Fruit fly (Drosophila melanogaster) whole organism, prepupa: ENCODE measurements around the gene CG16700.
A peak's percentile ranks its signal among the peaks of the same experiment; 100 is the strongest.

ENCODE experiments used
- CG10631 ChIP-seq: fragments of 200-800 bp; sonication (Bioruptor generic); optimal IDR thresholded peaks from 2 replicates; lab custom pipeline; 2016; ENCODE audit warnings: missing biosample characterization, missing genetic modification characterization
- CG11762 ChIP-seq: fragments of 200-800 bp; sonication (Bioruptor generic); optimal IDR thresholded peaks from 3 replicates; lab custom pipeline; 2016; ENCODE audit warnings: missing biosample characterization, missing genetic modification characterization; ENCODE audit not compliant: insufficient read depth
- CG11902 ChIP-seq: fragments of 200-800 bp; sonication (Bioruptor generic); optimal IDR thresholded peaks from 3 replicates; lab custom pipeline; 2016; ENCODE audit warnings: missing biosample characterization, missing genetic modification characterization
- CG15336 ChIP-seq: fragments of 200-800 bp; sonication (Bioruptor generic); IDR thresholded peaks from 2 replicates; pipeline ENCODE4 v1.3.6; 2022; ENCODE audit warnings: missing biosample characterization, missing genetic modification characterization
- CG6808 ChIP-seq: fragments of 200-800 bp; sonication (Bioruptor generic); optimal IDR thresholded peaks from 3 replicates; lab custom pipeline; 2017; ENCODE audit warnings: missing biosample characterization, missing genetic modification characterization, mild to moderate bottlenecking, moderate library complexity, missing genetic modification reagents
- CG6854 ChIP-seq: fragments of 200-800 bp; sonication (Bioruptor generic); optimal IDR thresholded peaks from 2 replicates; lab custom pipeline; 2017; ENCODE audit warnings: missing biosample characterization, mild to moderate bottlenecking, missing genetic modification characterization
- CG7368 ChIP-seq: fragments of 200-800 bp; sonication (Bioruptor generic); optimal IDR thresholded peaks from 3 replicates; lab custom pipeline; 2016; ENCODE audit warnings: missing biosample characterization, missing genetic modification characterization
- CG8119 ChIP-seq: fragments of 200-800 bp; sonication (Bioruptor generic); IDR thresholded peaks from 3 replicates; pipeline ENCODE4 v1.3.6; 2022; ENCODE audit warnings: missing biosample characterization, missing genetic modification characterization
- CG9139 ChIP-seq: fragments of 200-800 bp; sonication (Bioruptor generic); optimal IDR thresholded peaks from 3 replicates; lab custom pipeline; 2017; ENCODE audit warnings: missing biosample characterization, mild to moderate bottlenecking, missing genetic modification characterization
- Eip75B ChIP-seq: fragments of 200-800 bp; sonication (Bioruptor generic); optimal IDR thresholded peaks from 3 replicates; lab custom pipeline; 2016; ENCODE audit warnings: missing biosample characterization, missing genetic modification characterization
- Eip78C ChIP-seq: fragments of 200-800 bp; sonication (Bioruptor generic); peaks from one replicate; lab custom pipeline; 2016; ENCODE audit warnings: missing biosample characterization, missing genetic modification characterization
- Eip93F ChIP-seq: fragments of 200-800 bp; sonication (Bioruptor generic); optimal IDR thresholded peaks from 2 replicates; lab custom pipeline; 2016; ENCODE audit warnings: missing biosample characterization, mild to moderate bottlenecking, missing genetic modification characterization
- Ets21C ChIP-seq: fragments of 200-800 bp; sonication (Bioruptor generic); optimal IDR thresholded peaks from 3 replicates; lab custom pipeline; 2016; ENCODE audit warnings: missing biosample characterization, missing genetic modification characterization
- Hr39 ChIP-seq: fragments of 200-800 bp; sonication (Bioruptor generic); optimal IDR thresholded peaks from 2 replicates; lab custom pipeline; 2016; ENCODE audit warnings: missing biosample characterization, missing genetic modification characterization
- Hr4 ChIP-seq: fragments of 200-800 bp; sonication (Bioruptor generic); optimal IDR thresholded peaks from 3 replicates; lab custom pipeline; 2016; ENCODE audit warnings: missing biosample characterization, missing genetic modification characterization
- OdsH ChIP-seq: fragments of 200-800 bp; sonication (Bioruptor generic); optimal IDR thresholded peaks from 3 replicates; lab custom pipeline; 2016; ENCODE audit warnings: missing biosample characterization, missing genetic modification characterization
- Sox102F ChIP-seq: fragments of 200-800 bp; sonication (Bioruptor generic); optimal IDR thresholded peaks from 2 replicates; lab custom pipeline; 2016; ENCODE audit warnings: missing biosample characterization, mild to moderate bottlenecking, missing genetic modification characterization
- Sox14 ChIP-seq: fragments of 200-800 bp; sonication (Bioruptor generic); optimal IDR thresholded peaks from 3 replicates; lab custom pipeline; 2016; ENCODE audit warnings: missing biosample characterization, missing genetic modification characterization
- Sox15 ChIP-seq: fragments of 200-800 bp; sonication (Bioruptor generic); optimal IDR thresholded peaks from 3 replicates; lab custom pipeline; 2016; ENCODE audit warnings: missing biosample characterization, missing genetic modification characterization
- achi ChIP-seq: fragments of 200-800 bp; sonication (Bioruptor generic); optimal IDR thresholded peaks from 3 replicates; lab custom pipeline; 2016; ENCODE audit warnings: missing biosample characterization, missing genetic modification characterization
- cyc ChIP-seq: fragments of 200-800 bp; sonication (Bioruptor generic); optimal IDR thresholded peaks from 3 replicates; lab custom pipeline; 2016; ENCODE audit warnings: missing biosample characterization, missing genetic modification characterization
- dsx ChIP-seq: fragments of 200-800 bp; optimal IDR thresholded peaks from 3 replicates; lab custom pipeline; 2019; ENCODE audit warnings: missing biosample characterization, mild to moderate bottlenecking, missing genetic modification characterization, moderate library complexity; ENCODE audit not compliant: poor library complexity, severe bottlenecking
- esn ChIP-seq: fragments of 200-800 bp; sonication (Bioruptor generic); optimal IDR thresholded peaks from 2 replicates; lab custom pipeline; 2016; ENCODE audit warnings: missing biosample characterization, mild to moderate bottlenecking, missing genetic modification characterization, moderate library complexity
- fd59A ChIP-seq: fragments of 200-800 bp; sonication (Bioruptor generic); optimal IDR thresholded peaks from 2 replicates; lab custom pipeline; 2017; ENCODE audit warnings: missing biosample characterization, mild to moderate bottlenecking, missing genetic modification characterization, missing genetic modification reagents
- fkh ChIP-seq: fragments of 200-800 bp; sonication (Bioruptor generic); optimal IDR thresholded peaks from 3 replicates; lab custom pipeline; 2017; ENCODE audit warnings: missing biosample characterization, mild to moderate bottlenecking, missing genetic modification characterization, moderate library complexity
- lz ChIP-seq: fragments of 200-800 bp; sonication (Bioruptor generic); optimal IDR thresholded peaks from 3 replicates; lab custom pipeline; 2016; ENCODE audit warnings: missing biosample characterization, missing genetic modification characterization
- net ChIP-seq: fragments of 200-800 bp; sonication (Bioruptor generic); optimal IDR thresholded peaks from 3 replicates; lab custom pipeline; 2016; ENCODE audit warnings: missing biosample characterization, missing genetic modification characterization
- pdm3 ChIP-seq: fragments of 200-800 bp; sonication (Bioruptor generic); optimal IDR thresholded peaks from 3 replicates; lab custom pipeline; 2016; ENCODE audit warnings: missing biosample characterization, missing genetic modification characterization
- salr ChIP-seq, 2 experiments: fragments of 200-800 bp; sonication (Bioruptor generic); optimal IDR thresholded peaks; 3 replicates each; lab custom pipeline; 2016 to 2018; ENCODE audit warnings: missing biosample characterization in 2 of 2, missing genetic modification characterization in 2 of 2, mild to moderate bottlenecking in 1 of 2
- ss ChIP-seq, 2 experiments: fragments of 200-800 bp; sonication (Bioruptor generic); optimal IDR thresholded peaks; 2 replicates in 1 of 2; 3 replicates in 1 of 2; lab custom pipeline; 2017 to 2018; ENCODE audit warnings: mild to moderate bottlenecking in 2 of 2, missing biosample characterization in 2 of 2, missing genetic modification characterization in 2 of 2, moderate library complexity in 1 of 2
- svp ChIP-seq: fragments of 200-800 bp; sonication (Bioruptor generic); peaks from one replicate; lab custom pipeline; 2016; ENCODE audit warnings: missing biosample characterization, missing genetic modification characterization
- topi ChIP-seq: fragments of 200-800 bp; sonication (Bioruptor generic); optimal IDR thresholded peaks from 3 replicates; lab custom pipeline; 2016; ENCODE audit warnings: missing biosample characterization, missing genetic modification characterization
- vri ChIP-seq: fragments of 200-800 bp; sonication (Bioruptor generic); optimal IDR thresholded peaks from 3 replicates; lab custom pipeline; 2016; ENCODE audit warnings: missing biosample characterization, mild to moderate bottlenecking, missing genetic modification characterization

Gene CG16700

DNA sequence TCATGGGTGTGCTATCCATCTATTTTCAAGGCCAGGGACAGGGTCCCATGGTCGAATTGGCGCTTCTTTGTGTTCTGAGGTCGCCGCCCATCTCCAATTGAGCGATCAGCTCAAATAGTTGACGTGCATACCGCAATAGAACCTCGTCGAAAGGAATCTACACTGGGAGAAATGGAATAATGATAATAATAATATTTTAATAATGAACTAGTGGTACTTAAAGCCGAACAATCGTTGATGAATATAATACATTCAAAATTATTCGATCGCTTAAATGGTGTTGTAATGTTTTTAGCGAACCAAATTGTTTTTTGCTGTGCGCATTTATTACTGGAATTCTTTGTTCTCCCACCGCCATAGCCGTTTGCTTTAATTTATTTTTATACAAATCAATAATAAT, 1.1 kb upstream of the CG16700 start (continued):
- TF ChIP-seq CG10631 (GFP tag; lab: Kevin White, UChicago) (peak; percentile 6), CG11762 (GFP tag; lab: Kevin White, UChicago) (no peak)
- TF ChIP-seq, all 60 proteins: peak for 9

DNA sequence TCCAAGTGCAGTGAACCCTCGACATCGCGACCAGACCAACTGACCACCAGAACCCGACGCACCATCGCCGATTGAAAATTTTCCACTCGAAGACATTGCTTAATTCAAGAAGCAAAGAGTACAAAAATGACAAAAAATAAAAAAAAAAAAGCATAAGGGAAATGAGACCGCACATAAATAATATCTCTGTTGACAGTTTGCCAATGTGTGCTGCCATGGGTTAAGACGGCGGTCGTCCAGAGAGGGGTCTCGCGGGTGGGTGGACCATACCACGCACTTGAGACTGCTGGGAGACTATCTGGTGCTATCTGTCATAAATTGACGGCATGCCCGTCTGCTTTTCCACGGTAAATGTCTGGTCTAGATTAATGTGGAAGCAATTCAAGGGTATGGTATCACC, 1.8 kb downstream of the CG16700 start:
- no peak for TF ChIP-seq Sox102F (GFP tag; lab: Kevin White, UChicago)
- no peak for TF ChIP-seq CG8119 (GFP tag; lab: Robert Waterston, UW)
- no peak for TF ChIP-seq Eip75B (GFP tag; lab: Kevin White, UChicago)
- TF ChIP-seq CG9139 (GFP tag; lab: Kevin White, UChicago) = no peak
- TF ChIP-seq Eip93F (GFP tag; lab: Kevin White, UChicago) = no peak
- TF ChIP-seq OdsH (GFP tag; lab: Kevin White, UChicago) = no peak
- TF ChIP-seq Hr4 (GFP tag; lab: Kevin White, UChicago) = no peak
- TF ChIP-seq cyc = peak; percentile 17
- peak; percentile 55 for TF ChIP-seq svp (GFP tag; lab: Kevin White, UChicago)
- TF ChIP-seq achi (GFP tag; lab: Kevin White, UChicago) = no peak

DNA sequence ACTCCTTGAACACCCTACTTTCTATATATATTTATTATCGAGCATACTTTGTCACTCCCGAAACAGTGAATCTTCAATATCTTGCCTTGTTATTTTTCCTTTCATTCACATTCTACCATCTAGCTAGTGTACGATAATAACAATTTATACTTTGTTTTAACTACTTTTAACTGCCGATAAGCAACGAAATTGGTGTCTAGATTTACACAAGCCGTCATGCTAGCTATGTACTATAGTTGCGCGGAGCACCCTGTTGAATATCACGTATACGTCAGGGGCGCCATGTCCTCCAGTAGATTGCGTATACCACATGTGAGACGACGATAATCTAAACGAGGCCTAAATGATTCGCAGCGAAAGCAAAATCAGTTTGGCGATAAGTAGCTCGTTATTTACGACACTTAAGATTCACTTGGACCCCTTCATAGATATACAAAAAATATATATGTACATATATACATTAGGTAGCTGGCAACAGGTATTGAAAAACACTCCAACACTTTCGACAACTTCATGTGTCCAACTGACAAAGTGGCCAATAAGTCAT, 2.3 kb downstream of the CG16700 start:
- TF ChIP-seq Eip78C (GFP tag; lab: Kevin White, UChicago) = peak; percentile 0
- TF ChIP-seq fkh (GFP tag; lab: Kevin White, UChicago) = no peak
- TF ChIP-seq, all 60 proteins: peak for 1

DNA sequence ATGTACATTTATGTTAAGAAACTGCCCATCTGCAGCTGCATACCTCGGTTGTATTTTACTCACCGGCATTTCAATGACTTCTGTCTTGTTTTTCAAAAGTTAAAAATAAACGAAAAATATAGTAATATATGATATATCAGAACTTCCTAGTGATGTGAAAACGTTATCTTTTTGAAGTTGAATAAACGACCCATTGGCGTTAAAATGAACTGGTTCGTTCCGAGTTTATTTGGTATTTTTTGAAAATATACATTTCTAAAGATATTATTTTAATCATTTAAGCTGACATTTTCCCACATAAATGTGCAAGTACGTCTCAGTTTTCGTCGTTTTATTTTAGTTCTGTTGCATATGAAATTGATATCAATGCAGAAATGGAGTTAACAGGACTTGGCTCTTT, 14.1 kb downstream of the CG16700 start, which contains the start of gene Arpc3B:
TSS of gene Arpc3B (minus strand) at position 146 of the 400 bp plus-strand sequence.
- TF ChIP-seq pdm3 (GFP tag; lab: Kevin White, UChicago) (no peak), Ets21C (GFP tag; lab: Kevin White, UChicago) (no peak), Eip78C (GFP tag; lab: Kevin White, UChicago) (peak; percentile 11)

DNA sequence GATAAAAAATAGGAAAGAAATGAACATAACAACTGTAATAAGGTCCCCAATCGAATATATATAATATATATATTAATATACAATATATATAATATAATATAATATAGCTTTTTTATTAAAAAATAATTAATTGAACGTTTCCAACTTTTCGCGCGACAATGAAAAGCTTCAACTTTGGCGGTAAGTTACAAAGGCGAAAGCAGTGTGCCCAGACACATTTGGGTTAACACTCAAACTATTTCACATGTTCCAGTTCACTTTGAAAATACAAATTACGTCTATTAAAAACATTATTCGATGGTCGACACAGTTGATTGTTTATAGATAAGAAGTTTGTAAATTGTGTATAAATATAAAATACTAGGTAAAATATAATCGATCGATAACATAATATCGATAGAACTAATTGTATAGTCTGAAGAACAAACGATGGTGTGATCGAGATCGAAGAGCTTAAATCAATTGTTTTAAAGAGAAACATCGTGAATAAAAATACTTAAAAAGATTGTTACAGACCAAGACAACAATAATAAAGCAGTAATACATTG, 14.6 kb downstream of the CG16700 start:
- TF ChIP-seq esn (GFP tag; lab: Kevin White, UChicago) = no peak
- TF ChIP-seq CG11762 (GFP tag; lab: Kevin White, UChicago) = no peak
- no peak for TF ChIP-seq Hr4 (GFP tag; lab: Kevin White, UChicago)
- no peak for TF ChIP-seq dsx (GFP tag; lab: Kevin White, UChicago)
- no peak for TF ChIP-seq Hr39
- no peak for TF ChIP-seq fd59A (GFP tag; lab: Kevin White, UChicago)
- TF ChIP-seq topi (GFP tag; lab: Kevin White, UChicago) = no peak
- TF ChIP-seq ss (GFP tag; optimal IDR thresholded peaks at IDR 0.05; lab: Kevin White, UChicago) = no peak
- TF ChIP-seq, all 60 proteins: peak for 0

DNA sequence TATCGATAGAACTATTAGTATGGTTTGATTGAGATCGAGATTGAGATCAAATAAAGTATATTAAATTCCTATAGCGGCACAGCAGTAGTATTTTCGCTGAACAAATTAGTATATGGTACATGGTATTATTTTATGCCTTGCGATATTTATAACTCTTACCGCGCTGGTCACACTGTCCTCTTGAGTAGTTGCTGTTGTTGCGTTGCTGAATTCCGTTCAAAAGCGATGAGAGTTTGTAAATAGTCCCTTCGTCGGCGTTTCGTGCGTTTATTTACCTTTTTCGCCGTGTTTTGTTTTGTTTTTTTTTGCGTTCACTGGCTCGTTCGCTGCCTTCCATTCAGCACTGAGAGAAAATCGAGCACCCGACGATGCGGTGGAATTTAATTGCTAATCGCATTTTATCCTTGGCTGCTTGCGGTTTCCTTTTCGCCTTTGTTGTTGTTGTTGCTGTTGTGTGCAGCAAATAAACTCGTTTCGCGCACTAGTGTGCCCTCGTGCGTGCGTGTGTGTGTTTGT, 15.8 kb downstream of the CG16700 start, which contains the start of gene CG5004:
TSS of gene CG5004 (plus strand) at position 182 of the 516 bp plus-strand sequence.
- TF ChIP-seq Sox14 (GFP tag; lab: Kevin White, UChicago) (peak; percentile 43), CG7368 (GFP tag; lab: Kevin White, UChicago) (no peak), ss (GFP tag; optimal IDR thresholded peaks at IDR 0.05; lab: Kevin White, UChicago) (peak; percentile 52 to 55), achi (GFP tag; lab: Kevin White, UChicago) (peak; percentile 31), fd59A (GFP tag; lab: Kevin White, UChicago) (no peak), CG6854 (GFP tag; lab: Kevin White, UChicago) (peak; percentile 34), net (GFP tag; lab: Kevin White, UChicago) (no peak), CG11902 (GFP tag; lab: Kevin White, UChicago) (no peak), salr (GFP tag; optimal IDR thresholded peaks at IDR 0.05; lab: Kevin White, UChicago) (no peak), Sox15 (GFP tag; lab: Kevin White, UChicago) (no peak), svp (GFP tag; lab: Kevin White, UChicago) (peak; percentile 59), fkh (GFP tag; lab: Kevin White, UChicago) (peak; percentile 87), CG15336 (no peak), Sox102F (GFP tag; lab: Kevin White, UChicago) (peak; percentile 3), CG6808 (GFP tag; lab: Kevin White, UChicago) (peak; percentile 20), CG9139 (GFP tag; lab: Kevin White, UChicago) (peak; percentile 14), vri (GFP tag; lab: Kevin White, UChicago) (no peak), dsx (GFP tag; lab: Kevin White, UChicago) (no peak), OdsH (GFP tag; lab: Kevin White, UChicago) (no peak), lz (GFP tag; lab: Kevin White, UChicago) (no peak), CG10631 (GFP tag; lab: Kevin White, UChicago) (no peak), Eip78C (GFP tag; lab: Kevin White, UChicago) (peak; percentile 56)
